Worm (Caenorhabditis elegans): Measurements from ENCODE around the gene F11A5.5.

DNA sequence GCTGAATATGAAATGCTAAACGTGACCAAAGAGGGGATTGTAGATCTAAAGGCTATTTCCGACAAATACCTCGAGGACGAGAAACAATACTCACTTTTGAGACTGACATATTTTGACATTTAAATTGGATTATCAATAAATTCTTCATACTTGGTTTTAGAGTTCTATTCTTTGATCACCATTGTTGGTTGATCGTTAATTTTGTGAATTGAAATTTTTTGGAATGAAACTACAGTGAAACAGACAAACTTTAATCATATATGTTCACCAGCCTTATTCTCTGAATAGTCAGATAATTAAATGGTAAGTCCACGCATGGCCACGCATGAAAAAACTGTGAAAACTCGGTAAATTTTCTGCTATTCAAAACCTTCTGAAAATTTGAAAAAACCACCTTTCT is 4.5 kb downstream of the F11A5.5 start, which contains the start of gene F11A5.18:
- no peak for TF ChIP-seq lin-13 (tag; optimal IDR thresholded peaks at IDR 0.05)
- no peak for TF ChIP-seq blmp-1 (tag; optimal IDR thresholded peaks at IDR 0.05)
- TF ChIP-seq unc-62 (GFP tag; optimal IDR thresholded peaks at IDR 0.05) = no peak
